Worm (Caenorhabditis elegans): ENCODE data around the gene sri-70.

- no peak for TF ChIP-seq zag-1 (tag; optimal IDR thresholded peaks at IDR 0.05)
- no peak for TF ChIP-seq nhr-12 (tag; optimal IDR thresholded peaks at IDR 0.05)
- TF ChIP-seq nhr-25 (tag; optimal IDR thresholded peaks at IDR 0.05) = no peak
- no peak for TF ChIP-seq aly-2 (tag; optimal IDR thresholded peaks at IDR 0.05)
- TF ChIP-seq skn-1 (tag; optimal IDR thresholded peaks at IDR 0.05) = no peak
- TF ChIP-seq nhr-10 (tag; optimal IDR thresholded peaks at IDR 0.05) = no peak
- TF ChIP-seq ama-1 (optimal IDR thresholded peaks at IDR 0.05) = no peak
- no peak for TF ChIP-seq elt-3 (tag; optimal IDR thresholded peaks at IDR 0.05)
- no peak for TF ChIP-seq mab-5 (tag; optimal IDR thresholded peaks at IDR 0.05)
- no peak for TF ChIP-seq Y55F3AM.14 (GFP tag; optimal IDR thresholded peaks at IDR 0.05)
- no peak for TF ChIP-seq unc-39 (tag; optimal IDR thresholded peaks at IDR 0.05)
- TF ChIP-seq mdl-1 (tag; optimal IDR thresholded peaks at IDR 0.05) = no peak
- TF ChIP-seq sem-4 (tag; optimal IDR thresholded peaks at IDR 0.05) = no peak
- no peak for TF ChIP-seq elt-1 (tag; optimal IDR thresholded peaks at IDR 0.05)
Measured at ce11 chrV:17258868-17259267, 44.0 kb upstream of the sri-70 start, which contains the start of gene fbxa-85.

Measured in whole organism, L2 larva.